Worm (Caenorhabditis elegans) whole organism, early embryonic: ENCODE results near the gene srd-33.
"Not testable (repeated sequence)": the region's sequence is repeated elsewhere in the genome, so short reads cannot be mapped to it uniquely, and the experiment has no call there.

Source experiments
- B0310.2 ChIP-seq: sonication (generic microtip); optimal IDR thresholded peaks from 2 replicates; lab custom pipeline; 2016; ENCODE audit warnings: mild to moderate bottlenecking, missing genetic modification characterization, missing compliant biosample characterization
- F13C5.2 ChIP-seq: sonication (generic microtip); optimal IDR thresholded peaks from 2 replicates; lab custom pipeline; 2017; ENCODE audit warnings: mild to moderate bottlenecking, missing genetic modification characterization, inconsistent platforms, missing compliant biosample characterization
- aly-1 ChIP-seq: sonication (generic microtip); optimal IDR thresholded peaks from 2 replicates; lab custom pipeline; 2016; ENCODE audit warnings: missing genetic modification characterization, missing compliant biosample characterization
- ama-1 ChIP-seq: fragments of 150-350 bp; optimal IDR thresholded peaks from 2 replicates; lab custom pipeline; 2014
- ceh-13 ChIP-seq: fragments of 200-800 bp; sonication (Bioruptor generic); optimal IDR thresholded peaks from 2 replicates; lab custom pipeline; 2018; ENCODE audit warnings: mild to moderate bottlenecking, missing genetic modification characterization, missing compliant biosample characterization
- ceh-36 ChIP-seq: sonication (generic microtip); optimal IDR thresholded peaks from 2 replicates; lab custom pipeline; 2016; ENCODE audit warnings: missing genetic modification characterization, inconsistent platforms, missing compliant biosample characterization
- ets-7 ChIP-seq: sonication (generic microtip); optimal IDR thresholded peaks from 2 replicates; lab custom pipeline; 2016; ENCODE audit warnings: missing genotype, missing genetic modification characterization, missing compliant biosample characterization
- flt-1 ChIP-seq: fragments of 200-800 bp; sonication (Bioruptor generic); IDR thresholded peaks from 2 replicates; pipeline ENCODE4 v1.3.6; 2022; ENCODE audit warnings: missing genetic modification characterization, missing compliant biosample characterization
- hmbx-1 ChIP-seq: sonication (generic microtip); optimal IDR thresholded peaks from 2 replicates; lab custom pipeline; 2016; ENCODE audit warnings: mild to moderate bottlenecking, missing genetic modification characterization, missing compliant biosample characterization
- hmg-4 ChIP-seq: fragments of 200-800 bp; sonication (Bioruptor generic); optimal IDR thresholded peaks from 2 replicates; lab custom pipeline; 2018; ENCODE audit warnings: mild to moderate bottlenecking, missing genetic modification characterization, missing compliant biosample characterization
- hnd-1 ChIP-seq: sonication (generic microtip); optimal IDR thresholded peaks from 2 replicates; lab custom pipeline; 2016; ENCODE audit warnings: missing genetic modification characterization, missing compliant biosample characterization
- pes-1 ChIP-seq: fragments of 200-800 bp; sonication (Bioruptor generic); IDR thresholded peaks from 2 replicates; pipeline ENCODE4 v1.3.6; 2022; ENCODE audit warnings: missing genetic modification reagents, missing genetic modification characterization, missing compliant biosample characterization
- scrt-1 ChIP-seq: fragments of 200-800 bp; sonication (Bioruptor generic); IDR thresholded peaks from 2 replicates; pipeline ENCODE4 v1.3.6; 2022; ENCODE audit warnings: missing genetic modification characterization, missing compliant biosample characterization
- sea-1 ChIP-seq: fragments of 200-800 bp; sonication (Bioruptor generic); conservative IDR thresholded peaks from 2 replicates; pipeline ENCODE4 v1.3.6; 2022; ENCODE audit warnings: missing genetic modification characterization, missing compliant biosample characterization
- tbx-11 ChIP-seq: fragments of 200-800 bp; sonication (Bioruptor generic); IDR thresholded peaks from 2 replicates; pipeline ENCODE4 v1.3.6; 2022; ENCODE audit warnings: missing genetic modification characterization, missing compliant biosample characterization
- tbx-37 ChIP-seq: fragments of 200-800 bp; sonication (Bioruptor generic); conservative IDR thresholded peaks from 2 replicates; pipeline ENCODE4 v1.3.6; 2022; ENCODE audit warnings: missing genetic modification reagents, missing genetic modification characterization, missing compliant biosample characterization
- tra-4 ChIP-seq: sonication (generic microtip); optimal IDR thresholded peaks from 2 replicates; lab custom pipeline; 2017; ENCODE audit warnings: missing genetic modification characterization, missing compliant biosample characterization

The srd-33 gene

DNA sequence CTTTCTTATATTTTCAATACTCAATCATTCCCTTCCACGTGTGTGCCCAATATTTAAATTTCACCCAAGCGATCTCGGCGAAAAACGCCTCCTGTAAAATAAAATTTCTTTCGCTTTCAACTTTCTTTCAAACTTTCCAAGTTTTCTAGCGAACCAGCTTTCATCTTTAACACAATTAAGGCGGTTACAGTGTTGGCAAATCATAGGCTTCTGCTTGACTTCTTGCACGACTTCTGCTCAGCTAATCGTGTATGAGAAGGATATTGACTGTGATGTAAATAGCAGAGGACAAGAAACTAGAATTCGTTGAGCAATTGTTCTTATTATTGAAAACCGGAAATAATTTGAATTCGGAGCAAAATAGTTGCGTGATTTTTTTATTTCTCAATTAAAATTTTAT is 19.2 kb downstream of the srd-33 start:
- TF ChIP-seq hmg-4 (no peak), ceh-13 (GFP tag; lab: Kevin White, UChicago) (no peak), ama-1 (lab: Kevin White, UChicago) (no peak), B0310.2 (no peak), flt-1 (GFP tag; lab: Robert Waterston, UW) (no peak), hmbx-1 (tag; lab: Kevin White, UChicago) (no peak), tbx-37 (GFP tag; lab: Robert Waterston, UW) (no peak), sea-1 (GFP tag; lab: Robert Waterston, UW) (no peak), tbx-11 (GFP tag; lab: Robert Waterston, UW) (no peak), aly-1 (tag; lab: Kevin White, UChicago) (no peak), hnd-1 (tag; lab: Kevin White, UChicago) (no peak), tra-4 (tag; lab: Kevin White, UChicago) (no peak), F13C5.2 (tag; lab: Kevin White, UChicago) (no peak), ets-7 (no peak), pes-1 (GFP tag; lab: Robert Waterston, UW) (no peak), scrt-1 (GFP tag; lab: Robert Waterston, UW) (no peak), ceh-36 (tag; lab: Kevin White, UChicago) (no peak)

ce11 chrV:4894971-4895370 is 22.9 kb downstream of the srd-33 start, which contains the start of gene ugt-11:
TSS of gene ugt-11 (minus strand) at chrV:4895071.
- TF ChIP-seq ceh-36 (tag; lab: Kevin White, UChicago) (no peak), aly-1 (tag; lab: Kevin White, UChicago) (no peak), ama-1 (lab: Kevin White, UChicago) (no peak), hmbx-1 (tag; lab: Kevin White, UChicago) (no peak), hmg-4 (no peak), tbx-11 (GFP tag; lab: Robert Waterston, UW) (no peak), pes-1 (GFP tag; lab: Robert Waterston, UW) (no peak), flt-1 (GFP tag; lab: Robert Waterston, UW) (no peak), tra-4 (tag; lab: Kevin White, UChicago) (no peak), sea-1 (GFP tag; lab: Robert Waterston, UW) (no peak), hnd-1 (tag; lab: Kevin White, UChicago) (no peak), ceh-13 (GFP tag; lab: Kevin White, UChicago) (no peak), scrt-1 (GFP tag; lab: Robert Waterston, UW) (no peak), ets-7 (no peak), B0310.2 (no peak), F13C5.2 (tag; lab: Kevin White, UChicago) (no peak), tbx-37 (GFP tag; lab: Robert Waterston, UW) (no peak)

- TF ChIP-seq flt-1 (GFP tag; lab: Robert Waterston, UW), result no peak
- TF ChIP-seq ets-7, result no peak
- no peak for TF ChIP-seq B0310.2
- TF ChIP-seq tbx-37 (GFP tag; lab: Robert Waterston, UW), result no peak
- no peak for TF ChIP-seq ceh-36 (tag; lab: Kevin White, UChicago)
- no peak for TF ChIP-seq hmbx-1 (tag; lab: Kevin White, UChicago)
- no peak for TF ChIP-seq tra-4 (tag; lab: Kevin White, UChicago)
- TF ChIP-seq pes-1 (GFP tag; lab: Robert Waterston, UW), result no peak
- no peak for TF ChIP-seq sea-1 (GFP tag; lab: Robert Waterston, UW)
- TF ChIP-seq tbx-11 (GFP tag; lab: Robert Waterston, UW), result no peak
- TF ChIP-seq hmg-4, result no peak
- no peak for TF ChIP-seq scrt-1 (GFP tag; lab: Robert Waterston, UW)
Observed at ce11 chrV:4895744-4896143, 23.7 kb downstream of the srd-33 start, which contains the start of gene ugt-9. TSS of gene ugt-9 (plus strand) at chrV:4896048.

- TF ChIP-seq tbx-11 (GFP tag; lab: Robert Waterston, UW); hnd-1 (tag; lab: Kevin White, UChicago); hmg-4: not testable (repeated sequence)
Observed at ce11 chrV:4900020-4900419, 27.9 kb downstream of the srd-33 start, which contains the start of gene ugt-10. TSS of gene ugt-10 (minus strand) at chrV:4900120.

DNA sequence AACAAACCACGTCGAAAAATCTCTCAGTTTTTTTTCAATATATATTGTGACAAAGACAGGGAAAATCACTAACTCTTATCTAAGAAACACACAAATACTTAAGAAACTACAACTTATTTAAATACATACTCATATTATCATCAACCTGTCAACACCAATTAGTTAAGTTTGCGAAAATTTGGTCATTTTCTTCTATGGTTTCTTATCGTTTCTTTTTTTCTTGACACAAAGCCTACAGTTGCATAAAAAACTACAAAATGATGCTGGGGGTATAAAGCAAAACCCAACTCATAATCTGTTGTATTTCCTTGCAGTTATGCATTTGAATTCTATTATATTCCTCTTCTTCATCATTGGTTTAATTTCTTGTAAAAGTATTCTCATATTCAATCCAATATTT is 29.0 kb downstream of the srd-33 start, which contains the start of gene ugt-67:
Gene ugt-67 (plus strand): TSS at position 301 of the 400 bp plus-strand sequence.
- TF ChIP-seq ceh-13 (GFP tag; lab: Kevin White, UChicago) (no peak), hmg-4 (no peak)

DNA sequence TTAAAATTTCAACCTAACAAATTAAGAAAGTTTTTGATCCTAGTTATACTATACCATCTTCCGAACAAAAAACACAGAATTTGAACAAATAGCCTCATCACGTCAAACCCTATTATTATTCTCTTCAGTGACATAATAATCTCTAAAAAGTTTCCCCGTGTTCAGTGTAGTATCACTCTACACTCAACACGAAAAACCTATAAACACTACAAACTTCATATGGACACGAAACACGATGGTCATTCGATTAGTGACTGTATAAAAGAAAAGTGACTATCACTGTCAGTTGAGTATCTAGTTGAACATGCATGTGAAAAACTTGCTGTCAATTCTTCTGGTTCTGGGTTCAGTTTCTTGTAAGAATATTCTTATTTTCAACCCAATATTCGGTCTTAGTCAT is 31.6 kb downstream of the srd-33 start, which contains the start of gene ugt-8:
Gene ugt-8 (plus strand): TSS at position 235 of the 400 bp plus-strand sequence.
- TF ChIP-seq ceh-36 (tag; lab: Kevin White, UChicago) (no peak), flt-1 (GFP tag; lab: Robert Waterston, UW) (no peak)

- TF ChIP-seq ceh-13 (GFP tag; lab: Kevin White, UChicago) (no peak), aly-1 (tag; lab: Kevin White, UChicago) (no peak), ets-7 (no peak), sea-1 (GFP tag; lab: Robert Waterston, UW) (no peak), tra-4 (tag; lab: Kevin White, UChicago) (no peak), F13C5.2 (tag; lab: Kevin White, UChicago) (no peak), flt-1 (GFP tag; lab: Robert Waterston, UW) (no peak), B0310.2 (no peak), ama-1 (lab: Kevin White, UChicago) (no peak), hmbx-1 (tag; lab: Kevin White, UChicago) (no peak), pes-1 (GFP tag; lab: Robert Waterston, UW) (no peak), tbx-11 (GFP tag; lab: Robert Waterston, UW) (no peak), scrt-1 (GFP tag; lab: Robert Waterston, UW) (no peak), ceh-36 (tag; lab: Kevin White, UChicago) (no peak)
Observed at ce11 chrV:4905953-4906352, 33.9 kb downstream of the srd-33 start, which contains the start of gene ugt-14. TSS of gene ugt-14 (plus strand) at chrV:4906253.
